Worm (Caenorhabditis elegans) whole organism, L1 larva: ENCODE data around the gene daf-12.

ENCODE experiments used
- nhr-12 ChIP-seq: sonication (generic microtip); optimal IDR thresholded peaks from 2 replicates; lab custom pipeline; 2017; ENCODE audit warnings: missing biosample characterization, missing genetic modification characterization
- tbx-2 ChIP-seq: sonication (generic microtip); optimal IDR thresholded peaks from 2 replicates; lab custom pipeline; 2016; ENCODE audit warnings: missing genetic modification characterization, missing compliant biosample characterization
- unc-130 ChIP-seq: fragments of 150-350 bp; optimal IDR thresholded peaks from 2 replicates; lab custom pipeline; 2017; ENCODE audit warnings: missing biosample characterization, missing genetic modification characterization, inconsistent platforms
- unc-62 ChIP-seq: fragments of 150-350 bp; optimal IDR thresholded peaks from 2 replicates; lab custom pipeline; 2014; ENCODE audit warnings: missing biosample characterization, missing genetic modification reagents, missing genetic modification characterization
- unc-86 ChIP-seq: sonication (generic microtip); optimal IDR thresholded peaks from 2 replicates; lab custom pipeline; 2016; ENCODE audit warnings: missing genetic modification characterization, missing compliant biosample characterization

ce11 chrX:10691232-10691631 is 55.5 kb downstream of the daf-12 start:
- TF ChIP-seq unc-62 (GFP tag; lab: Kevin White, UChicago) (no peak), nhr-12 (tag; lab: Kevin White, UChicago) (no peak), unc-86 (tag; lab: Kevin White, UChicago) (no peak), tbx-2 (tag; lab: Kevin White, UChicago) (no peak), unc-130 (tag; lab: Kevin White, UChicago) (no peak)
